Fruit fly (Drosophila melanogaster): ENCODE data around the gene nSyb.

- TF ChIP-seq ttk (optimal IDR thresholded peaks at IDR 0.05) (no peak), psq (optimal IDR thresholded peaks at IDR 0.05) (no peak), h (optimal IDR thresholded peaks at IDR 0.05) (no peak), Myc (optimal IDR thresholded peaks at IDR 0.05) (no peak), insv (optimal IDR thresholded peaks at IDR 0.05) (no peak), Sin3A (optimal IDR thresholded peaks at IDR 0.05) (no peak)
Observed at dm6 chr3L:1653752-1654151, 16.2 kb upstream of the nSyb start.

Data from Kc167 (cell line).